Worm (Caenorhabditis elegans): Measurements from ENCODE around the gene ucr-2.1.

ucr-2.1 gene

ce11 chrX:12033937-12034336, 15.7 kb downstream of the ucr-2.1 start, which contains the start of gene tsp-20:
tsp-20 (minus strand) TSS chrX:12034037.
- no peak for TF ChIP-seq eor-1 (tag; optimal IDR thresholded peaks at IDR 0.05)
- no peak for TF ChIP-seq nhr-67 (tag; optimal IDR thresholded peaks at IDR 0.05)
- TF ChIP-seq zag-1 (tag; optimal IDR thresholded peaks at IDR 0.05) = no peak
- no peak for TF ChIP-seq nhr-25 (tag; optimal IDR thresholded peaks at IDR 0.05)
- no peak for TF ChIP-seq fkh-2 (tag; optimal IDR thresholded peaks at IDR 0.05)
- TF ChIP-seq nhr-12 (tag; optimal IDR thresholded peaks at IDR 0.05) = no peak
- no peak for TF ChIP-seq nhr-23 (tag; optimal IDR thresholded peaks at IDR 0.05)
- no peak for TF ChIP-seq nhr-11 (tag; optimal IDR thresholded peaks at IDR 0.05)
- TF ChIP-seq unc-62 (GFP tag; optimal IDR thresholded peaks at IDR 0.05) = no peak
- no peak for TF ChIP-seq mdl-1 (tag; optimal IDR thresholded peaks at IDR 0.05)
- no peak for TF ChIP-seq ceh-82 (tag; optimal IDR thresholded peaks at IDR 0.05)
- TF ChIP-seq lin-39 (tag; optimal IDR thresholded peaks at IDR 0.05) = no peak
- no peak for TF ChIP-seq daf-12 (tag; optimal IDR thresholded peaks at IDR 0.05)
- TF ChIP-seq mml-1 (tag; optimal IDR thresholded peaks at IDR 0.05) = no peak
- TF ChIP-seq nhr-77 (tag; optimal IDR thresholded peaks at IDR 0.05) = no peak
- TF ChIP-seq ceh-28 (tag; optimal IDR thresholded peaks at IDR 0.05) = no peak
- no peak for TF ChIP-seq nhr-43 (tag; optimal IDR thresholded peaks at IDR 0.05; ENCODE audit: poor library complexity, severe bottlenecking)
- TF ChIP-seq nhr-237 (tag; optimal IDR thresholded peaks at IDR 0.05) = no peak
- TF ChIP-seq lsy-12 (tag; optimal IDR thresholded peaks at IDR 0.05) = no peak
- no peak for TF ChIP-seq lin-15B (tag; optimal IDR thresholded peaks at IDR 0.05)

DNA sequence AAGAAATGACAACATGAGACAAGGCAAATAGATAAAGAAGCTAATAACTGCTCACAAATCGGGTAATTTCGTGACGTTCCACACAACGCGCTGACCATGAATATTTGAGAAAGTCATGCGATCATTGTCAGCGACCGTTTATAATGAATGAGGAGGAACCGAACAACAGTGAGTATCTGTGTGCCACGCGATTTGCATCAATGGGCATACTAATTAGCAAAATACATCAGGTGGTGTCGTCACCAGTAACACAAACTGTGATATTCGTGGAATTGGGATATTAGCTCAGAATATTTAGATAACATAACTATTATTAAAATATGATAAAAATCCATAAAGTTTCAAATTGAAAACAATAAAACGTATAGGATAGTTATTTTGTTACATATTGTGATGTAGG, 16.4 kb downstream of the ucr-2.1 start:
- TF ChIP-seq lin-39 (tag; optimal IDR thresholded peaks at IDR 0.05) (no peak), eor-1 (tag; optimal IDR thresholded peaks at IDR 0.05) (no peak), ztf-11 (tag; optimal IDR thresholded peaks at IDR 0.05) (no peak), lsy-12 (tag; optimal IDR thresholded peaks at IDR 0.05) (no peak), mdl-1 (tag; optimal IDR thresholded peaks at IDR 0.05) (no peak), skn-1 (tag; optimal IDR thresholded peaks at IDR 0.05) (no peak), nhr-28 (tag; optimal IDR thresholded peaks at IDR 0.05) (no peak), nhr-12 (tag; optimal IDR thresholded peaks at IDR 0.05) (no peak), egl-27 (tag; optimal IDR thresholded peaks at IDR 0.05) (no peak), snpc-4 (tag; optimal IDR thresholded peaks at IDR 0.05) (no peak), jun-1 (tag; optimal IDR thresholded peaks at IDR 0.05) (no peak), ceh-28 (tag; optimal IDR thresholded peaks at IDR 0.05) (no peak), R02D3.7 (tag; optimal IDR thresholded peaks at IDR 0.05) (no peak), tbx-2 (tag; optimal IDR thresholded peaks at IDR 0.05) (no peak), hmg-11 (tag; optimal IDR thresholded peaks at IDR 0.05) (no peak), fkh-2 (tag; optimal IDR thresholded peaks at IDR 0.05) (no peak), elt-1 (tag; optimal IDR thresholded peaks at IDR 0.05) (no peak), fos-1 (tag; optimal IDR thresholded peaks at IDR 0.05) (no peak), daf-12 (tag; optimal IDR thresholded peaks at IDR 0.05) (no peak), pha-4 (tag; optimal IDR thresholded peaks at IDR 0.05) (no peak)

DNA sequence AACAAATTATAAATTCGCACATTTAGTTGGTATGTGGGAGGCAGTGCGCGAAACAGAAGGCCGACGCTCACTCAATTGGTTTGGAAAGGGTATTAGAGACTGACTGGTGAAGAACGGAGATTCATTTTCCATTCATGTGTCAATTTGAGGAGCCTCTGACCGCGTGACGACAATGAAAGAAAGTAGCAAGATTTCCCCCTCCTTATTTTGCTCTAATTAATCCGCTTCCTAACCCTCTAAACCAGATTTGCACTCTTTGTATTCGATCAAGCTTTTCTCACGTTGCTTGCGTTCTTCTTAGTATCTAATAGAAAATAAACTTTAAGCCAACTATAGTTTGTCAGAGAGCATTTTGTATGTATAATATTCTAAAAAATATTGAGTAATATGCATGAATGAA, 17.9 kb downstream of the ucr-2.1 start:
- no peak for TF ChIP-seq aly-2 (tag; optimal IDR thresholded peaks at IDR 0.05)
- no peak for TF ChIP-seq pha-4 (tag; optimal IDR thresholded peaks at IDR 0.05)
- no peak for TF ChIP-seq unc-62 (GFP tag; optimal IDR thresholded peaks at IDR 0.05)
- no peak for TF ChIP-seq nhr-23 (tag; optimal IDR thresholded peaks at IDR 0.05)
- TF ChIP-seq ceh-28 (tag; optimal IDR thresholded peaks at IDR 0.05) = no peak
- no peak for TF ChIP-seq fkh-2 (tag; optimal IDR thresholded peaks at IDR 0.05)
- no peak for TF ChIP-seq fkh-10 (GFP tag; optimal IDR thresholded peaks at IDR 0.05)
- TF ChIP-seq tbx-2 (tag; optimal IDR thresholded peaks at IDR 0.05) = no peak

DNA sequence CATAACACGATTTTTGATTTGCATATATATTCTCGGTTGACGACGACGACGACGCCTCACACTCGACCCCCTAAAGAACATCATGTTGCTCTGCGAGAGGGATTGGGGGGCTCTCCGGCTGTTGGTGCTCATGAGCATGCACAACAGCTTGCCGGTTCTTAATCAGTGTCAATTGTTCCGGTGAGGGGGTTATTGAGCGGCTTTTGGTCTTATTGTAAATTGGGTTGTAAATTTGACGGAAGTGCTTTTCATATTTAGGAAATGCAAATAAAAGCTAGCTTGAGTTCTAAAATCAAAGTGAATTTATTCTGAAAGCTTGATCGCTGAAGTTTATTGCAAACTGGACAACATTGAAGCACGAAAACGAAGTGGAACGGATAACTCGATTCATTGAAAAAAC, 19.7 kb downstream of the ucr-2.1 start:
- TF ChIP-seq pha-4 (tag; optimal IDR thresholded peaks at IDR 0.05) (no peak), nhr-28 (tag; optimal IDR thresholded peaks at IDR 0.05) (no peak), nhr-23 (tag; optimal IDR thresholded peaks at IDR 0.05) (no peak), fos-1 (tag; optimal IDR thresholded peaks at IDR 0.05) (no peak), egl-27 (tag; optimal IDR thresholded peaks at IDR 0.05) (no peak), mdl-1 (tag; optimal IDR thresholded peaks at IDR 0.05) (no peak), tbx-2 (tag; optimal IDR thresholded peaks at IDR 0.05) (no peak), sea-2 (GFP tag; optimal IDR thresholded peaks at IDR 0.05) (no peak), unc-39 (tag; optimal IDR thresholded peaks at IDR 0.05) (no peak), fkh-2 (tag; optimal IDR thresholded peaks at IDR 0.05) (no peak), nhr-67 (tag; optimal IDR thresholded peaks at IDR 0.05) (no peak), lin-39 (tag; optimal IDR thresholded peaks at IDR 0.05) (no peak), zag-1 (tag; optimal IDR thresholded peaks at IDR 0.05) (no peak), elt-3 (tag; optimal IDR thresholded peaks at IDR 0.05) (no peak), lsy-12 (tag; optimal IDR thresholded peaks at IDR 0.05) (no peak), ZK546.5 (tag; optimal IDR thresholded peaks at IDR 0.05) (no peak), eor-1 (tag; optimal IDR thresholded peaks at IDR 0.05) (no peak), skn-1 (tag; optimal IDR thresholded peaks at IDR 0.05) (no peak), nhr-25 (tag; optimal IDR thresholded peaks at IDR 0.05) (no peak), nhr-237 (tag; optimal IDR thresholded peaks at IDR 0.05) (no peak)
